Fruit fly (Drosophila melanogaster) whole organism: Measurements from ENCODE around the gene CG11700.

Source experiments
- CG8478 ChIP-seq: fragments of >200 bp; optimal IDR thresholded peaks from 2 replicates; lab custom pipeline; 2018; ENCODE audit warnings: inconsistent platforms
- Dll ChIP-seq: fragments of >200 bp; optimal IDR thresholded peaks from 2 replicates; lab custom pipeline; 2017
- EcR ChIP-seq, 2 experiments: fragments of >200 bp; optimal IDR thresholded peaks; 2 replicates each; lab custom pipeline; 2017; ENCODE audit warnings: missing biosample characterization in 2 of 2, missing genetic modification characterization in 2 of 2, missing genetic modification reagents in 2 of 2
- pan ChIP-seq: fragments of >200 bp; optimal IDR thresholded peaks from 2 replicates; lab custom pipeline; 2017
- psq ChIP-seq: fragments of >200 bp; optimal IDR thresholded peaks from 2 replicates; lab custom pipeline; 2017
- usp ChIP-seq: fragments of >200 bp; optimal IDR thresholded peaks from 2 replicates; lab custom pipeline; 2017; ENCODE audit warnings: missing biosample characterization, missing genetic modification characterization, mixed read lengths

- TF ChIP-seq usp (GFP tag; lab: Kevin White, UChicago) = no peak
- TF ChIP-seq CG8478 = no peak
- no peak for TF ChIP-seq pan (lab: Kevin White, UChicago)
- no peak for TF ChIP-seq psq
- no peak for TF ChIP-seq EcR (GFP tag; optimal IDR thresholded peaks at IDR 0.05; lab: Kevin White, UChicago)
- TF ChIP-seq Dll (lab: Kevin White, UChicago) = no peak
Observed at dm6 chrX:6330369-6330949, 47.1 kb upstream of the CG11700 start, which contains the start of gene CG42240.
